Worm (Caenorhabditis elegans) whole organism, mixed stage, embryonic: Measurements from ENCODE around the gene C51E3.9.

Experiments used
- bed-3 ChIP-seq: fragments of 200-800 bp; sonication (Bioruptor generic); optimal IDR thresholded peaks from 3 replicates; lab custom pipeline; 2018; ENCODE audit warnings: mild to moderate bottlenecking, missing genetic modification characterization, moderate library complexity, missing compliant biosample characterization
- blmp-1 ChIP-seq: fragments of 150-350 bp; optimal IDR thresholded peaks from 2 replicates; lab custom pipeline; 2014; ENCODE audit warnings: missing biosample characterization, missing genetic modification characterization
- ceh-39 ChIP-seq: fragments of 150-350 bp; optimal IDR thresholded peaks from 2 replicates; lab custom pipeline; 2014; ENCODE audit warnings: missing biosample characterization, missing genetic modification characterization
- ceh-43 ChIP-seq: fragments of 200-800 bp; sonication (Bioruptor generic); optimal IDR thresholded peaks from 2 replicates; lab custom pipeline; 2018; ENCODE audit warnings: mild to moderate bottlenecking, missing genetic modification characterization, moderate library complexity, missing compliant biosample characterization
- ceh-83 ChIP-seq: fragments of 200-800 bp; sonication (Bioruptor generic); optimal IDR thresholded peaks from 2 replicates; lab custom pipeline; 2018; ENCODE audit warnings: mild to moderate bottlenecking, missing genetic modification characterization, missing compliant biosample characterization
- ces-1 ChIP-seq: fragments of 150-350 bp; optimal IDR thresholded peaks from 2 replicates; lab custom pipeline; 2014; ENCODE audit warnings: missing biosample characterization, missing genetic modification reagents, missing genetic modification characterization
- cnd-1 ChIP-seq: fragments of 200-800 bp; sonication (Bioruptor generic); optimal IDR thresholded peaks from 2 replicates; lab custom pipeline; 2018; ENCODE audit warnings: mild to moderate bottlenecking, missing genetic modification characterization, missing compliant biosample characterization
- drap-1 ChIP-seq: fragments of 200-800 bp; sonication (Bioruptor generic); optimal IDR thresholded peaks from 3 replicates; lab custom pipeline; 2018; ENCODE audit warnings: mild to moderate bottlenecking, missing genetic modification characterization, missing compliant biosample characterization
- elt-1 ChIP-seq: sonication (generic microtip); optimal IDR thresholded peaks from 2 replicates; lab custom pipeline; 2017; ENCODE audit warnings: missing genetic modification characterization, mild to moderate bottlenecking, missing compliant biosample characterization, antibody characterized with exemption, moderate library complexity, borderline replicate concordance; ENCODE audit not compliant: insufficient read depth
- elt-3 ChIP-seq: fragments of 150-350 bp; optimal IDR thresholded peaks from 2 replicates; lab custom pipeline; 2014; ENCODE audit warnings: missing biosample characterization, missing genetic modification characterization
- flh-1 ChIP-seq: fragments of 200-800 bp; sonication (Bioruptor generic); optimal IDR thresholded peaks from 2 replicates; lab custom pipeline; 2018; ENCODE audit warnings: mild to moderate bottlenecking, missing genetic modification characterization, moderate library complexity, missing compliant biosample characterization
- ham-2 ChIP-seq: fragments of 200-800 bp; sonication (Bioruptor generic); optimal IDR thresholded peaks from 2 replicates; lab custom pipeline; 2018; ENCODE audit warnings: mild to moderate bottlenecking, missing genetic modification characterization, missing compliant biosample characterization
- hlh-1 ChIP-seq: fragments of 150-350 bp; optimal IDR thresholded peaks from 2 replicates; lab custom pipeline; 2014; ENCODE audit warnings: missing biosample characterization, missing genetic modification reagents, missing genetic modification characterization
- lin-13 ChIP-seq: fragments of 150-350 bp; optimal IDR thresholded peaks from 2 replicates; lab custom pipeline; 2014; ENCODE audit warnings: missing biosample characterization, missing genetic modification characterization
- lin-32 ChIP-seq: fragments of 200-800 bp; sonication (Bioruptor generic); optimal IDR thresholded peaks from 2 replicates; lab custom pipeline; 2018; ENCODE audit warnings: mild to moderate bottlenecking, missing genetic modification characterization, missing compliant biosample characterization
- lsy-2 ChIP-seq: fragments of 150-350 bp; optimal IDR thresholded peaks from 2 replicates; lab custom pipeline; 2014; ENCODE audit warnings: missing biosample characterization, missing genetic modification characterization
- mab-5 ChIP-seq: fragments of 150-350 bp; optimal IDR thresholded peaks from 2 replicates; lab custom pipeline; 2014; ENCODE audit warnings: missing biosample characterization, missing genetic modification characterization
- mep-1 ChIP-seq: fragments of 150-350 bp; optimal IDR thresholded peaks from 2 replicates; lab custom pipeline; 2017; ENCODE audit warnings: missing biosample characterization, missing genetic modification reagents, missing genetic modification characterization, inconsistent platforms
- mls-2 ChIP-seq: sonication (generic microtip); optimal IDR thresholded peaks from 2 replicates; lab custom pipeline; 2016; ENCODE audit warnings: mild to moderate bottlenecking, missing genetic modification characterization, moderate library complexity, missing compliant biosample characterization
- nhr-12 ChIP-seq: fragments of 150-350 bp; optimal IDR thresholded peaks from 2 replicates; lab custom pipeline; 2014; ENCODE audit warnings: missing biosample characterization, missing genetic modification characterization
- nhr-2 ChIP-seq: fragments of 150-350 bp; optimal IDR thresholded peaks from 2 replicates; lab custom pipeline; 2014; ENCODE audit warnings: missing biosample characterization, missing genetic modification characterization
- nhr-237 ChIP-seq: fragments of 150-350 bp; optimal IDR thresholded peaks from 2 replicates; lab custom pipeline; 2014; ENCODE audit warnings: missing biosample characterization, missing genetic modification characterization
- nhr-28 ChIP-seq: fragments of 150-350 bp; optimal IDR thresholded peaks from 2 replicates; lab custom pipeline; 2014; ENCODE audit warnings: missing biosample characterization, missing genetic modification characterization
- nhr-76 ChIP-seq: sonication (generic microtip); optimal IDR thresholded peaks from 2 replicates; lab custom pipeline; 2017; ENCODE audit warnings: missing biosample characterization, missing genetic modification characterization
- pha-4 ChIP-seq: fragments of 150-350 bp; optimal IDR thresholded peaks from 2 replicates; lab custom pipeline; 2018; ENCODE audit warnings: missing biosample characterization, missing genetic modification reagents, missing genetic modification characterization
- sem-2 ChIP-seq: fragments of 200-800 bp; sonication (Bioruptor generic); optimal IDR thresholded peaks from 2 replicates; lab custom pipeline; 2018; ENCODE audit warnings: mild to moderate bottlenecking, missing genetic modification characterization, missing compliant biosample characterization
- snpc-4 ChIP-seq: fragments of 150-350 bp; optimal IDR thresholded peaks from 2 replicates; lab custom pipeline; 2014; ENCODE audit warnings: missing biosample characterization, missing genetic modification characterization
- unc-120 ChIP-seq: sonication (generic microtip); optimal IDR thresholded peaks from 2 replicates; lab custom pipeline; 2017; ENCODE audit warnings: missing genetic modification characterization, missing compliant biosample characterization; ENCODE audit not compliant: poor library complexity, severe bottlenecking
- unc-39 ChIP-seq: fragments of 150-350 bp; optimal IDR thresholded peaks from 2 replicates; lab custom pipeline; 2014; ENCODE audit warnings: missing biosample characterization, missing genetic modification characterization
- unc-62 ChIP-seq: fragments of 150-350 bp; optimal IDR thresholded peaks from 2 replicates; lab custom pipeline; 2014; ENCODE audit warnings: missing biosample characterization, missing genetic modification reagents, missing genetic modification characterization
- zip-8 ChIP-seq: fragments of 150-350 bp; optimal IDR thresholded peaks from 2 replicates; lab custom pipeline; 2014; ENCODE audit warnings: missing biosample characterization, missing genetic modification characterization
- ztf-11 ChIP-seq: fragments of 150-350 bp; optimal IDR thresholded peaks from 2 replicates; lab custom pipeline; 2014; ENCODE audit warnings: missing biosample characterization, missing genetic modification characterization

Gene C51E3.9

DNA sequence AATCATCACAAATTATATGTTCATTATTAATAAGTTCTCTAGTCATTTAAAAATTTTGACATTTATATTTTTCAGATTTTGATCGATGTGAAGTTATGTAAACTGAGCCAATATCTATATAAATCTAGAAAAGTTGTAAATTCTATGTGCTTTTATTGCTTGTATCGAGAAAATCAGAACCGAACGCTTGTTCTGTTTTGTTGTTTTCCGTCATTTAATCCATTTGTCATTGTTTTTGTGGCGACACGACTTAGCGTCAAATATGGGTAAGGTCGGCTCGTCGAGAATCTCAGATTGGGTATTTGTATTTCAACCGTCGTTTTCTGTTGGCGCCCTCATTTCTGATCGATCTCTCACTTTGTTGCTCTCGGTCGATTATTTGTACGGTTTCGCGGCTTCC lies 31.4 kb upstream of the C51E3.9 start, which contains the start of gene cht-5:
TSS of gene cht-5 (plus strand) at position 301 of the 400 bp plus-strand sequence.
- TF ChIP-seq nhr-28 (no peak), ces-1 (GFP tag; lab: Kevin White, UChicago) (no peak), ceh-83 (no peak), nhr-2 (tag; lab: Kevin White, UChicago) (no peak), snpc-4 (no peak), lsy-2 (tag; lab: Kevin White, UChicago) (no peak), ceh-43 (no peak), sem-2 (GFP tag; lab: Kevin White, UChicago) (no peak), mab-5 (tag; lab: Kevin White, UChicago) (no peak), nhr-76 (no peak), ham-2 (GFP tag; lab: Kevin White, UChicago) (no peak), pha-4 (tag; lab: Kevin White, UChicago) (no peak), hlh-1 (tag; lab: Kevin White, UChicago) (no peak), mls-2 (tag; lab: Kevin White, UChicago) (no peak), drap-1 (GFP tag; lab: Kevin White, UChicago) (no peak), nhr-12 (tag; lab: Kevin White, UChicago) (no peak), unc-120 (tag; lab: Kevin White, UChicago) (no peak), ceh-39 (no peak), bed-3 (GFP tag; lab: Kevin White, UChicago) (no peak)
- TF ChIP-seq, all 35 proteins: peak for 0

ce11 chrV:10117465-10117864 lies 28.3 kb upstream of the C51E3.9 start, which contains the start of gene C08B6.5:
TSS of gene C08B6.5 (plus strand) at chrV:10117765.
- no peak for TF ChIP-seq elt-1 (tag; lab: Kevin White, UChicago)
- TF ChIP-seq bed-3 (GFP tag; lab: Kevin White, UChicago) = no peak
- TF ChIP-seq blmp-1 = no peak
- TF ChIP-seq nhr-28 = no peak
- TF ChIP-seq ceh-39 = no peak
- no peak for TF ChIP-seq zip-8 (tag; lab: Kevin White, UChicago)
- TF ChIP-seq nhr-76 = no peak
- TF ChIP-seq mep-1 (tag; lab: Kevin White, UChicago) = no peak
- no peak for TF ChIP-seq ztf-11
- no peak for TF ChIP-seq sem-2 (GFP tag; lab: Kevin White, UChicago)
- no peak for TF ChIP-seq lsy-2 (tag; lab: Kevin White, UChicago)
- TF ChIP-seq, all 35 proteins: peak for 0

- TF ChIP-seq nhr-28 (no peak), ceh-39 (no peak), mep-1 (tag; lab: Kevin White, UChicago) (no peak), nhr-12 (tag; lab: Kevin White, UChicago) (no peak), unc-120 (tag; lab: Kevin White, UChicago) (no peak), ham-2 (GFP tag; lab: Kevin White, UChicago) (no peak), lin-32 (GFP tag; lab: Kevin White, UChicago) (no peak), ceh-43 (no peak), nhr-2 (tag; lab: Kevin White, UChicago) (no peak), unc-62 (no peak)
Measured at ce11 chrV:10120898-10121297, 24.9 kb upstream of the C51E3.9 start, which contains the start of gene srxa-18. TSS of gene srxa-18 (minus strand) at chrV:10120997.

DNA sequence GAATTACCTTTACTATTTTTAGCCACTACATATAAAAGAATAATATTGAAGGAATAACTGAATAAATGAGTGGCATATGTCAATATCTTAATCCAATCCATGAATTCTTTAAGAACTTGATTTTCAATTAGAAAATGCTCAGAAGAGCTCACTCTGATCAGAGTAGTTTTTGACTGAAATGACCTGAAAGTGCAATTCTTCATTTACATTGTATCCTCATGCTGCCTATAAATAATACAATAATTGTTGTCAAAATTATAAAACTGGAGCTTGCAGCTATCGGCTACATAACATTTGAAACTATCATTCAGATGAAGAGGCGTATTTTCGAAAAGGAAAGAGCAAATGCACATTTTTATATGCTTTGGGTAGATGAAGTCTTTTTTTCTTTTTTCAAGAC lies 23.1 kb upstream of the C51E3.9 start, which contains the start of gene srxa-19:
TSS of gene srxa-19 (minus strand) at position 101 of the 400 bp plus-strand sequence.
- no peak for TF ChIP-seq blmp-1
- no peak for TF ChIP-seq nhr-12 (tag; lab: Kevin White, UChicago)
- no peak for TF ChIP-seq mab-5 (tag; lab: Kevin White, UChicago)
- TF ChIP-seq mep-1 (tag; lab: Kevin White, UChicago) = no peak
- no peak for TF ChIP-seq ces-1 (GFP tag; lab: Kevin White, UChicago)
- no peak for TF ChIP-seq hlh-1 (tag; lab: Kevin White, UChicago)
- no peak for TF ChIP-seq flh-1
- no peak for TF ChIP-seq unc-62
- TF ChIP-seq lin-13 (tag; lab: Kevin White, UChicago) = no peak
- TF ChIP-seq ztf-11 = no peak
- TF ChIP-seq unc-120 (tag; lab: Kevin White, UChicago) = no peak
- TF ChIP-seq nhr-237 (tag; lab: Kevin White, UChicago) = no peak
- no peak for TF ChIP-seq nhr-28
- TF ChIP-seq unc-39 (tag; lab: Kevin White, UChicago) = no peak
- no peak for TF ChIP-seq cnd-1
- TF ChIP-seq elt-3 (tag; lab: Kevin White, UChicago) = no peak
- no peak for TF ChIP-seq elt-1 (tag; lab: Kevin White, UChicago)
